Worm (Caenorhabditis elegans) whole organism, mixed stage, embryonic: ENCODE results near the gene C41G11.1.

Experiments
- bed-3 ChIP-seq: fragments of 200-800 bp; sonication (Bioruptor generic); optimal IDR thresholded peaks from 3 replicates; lab custom pipeline; 2018; ENCODE audit warnings: mild to moderate bottlenecking, missing genetic modification characterization, moderate library complexity, missing compliant biosample characterization
- blmp-1 ChIP-seq: fragments of 150-350 bp; optimal IDR thresholded peaks from 2 replicates; lab custom pipeline; 2014; ENCODE audit warnings: missing biosample characterization, missing genetic modification characterization
- ceh-39 ChIP-seq: fragments of 150-350 bp; optimal IDR thresholded peaks from 2 replicates; lab custom pipeline; 2014; ENCODE audit warnings: missing biosample characterization, missing genetic modification characterization
- drap-1 ChIP-seq: fragments of 200-800 bp; sonication (Bioruptor generic); optimal IDR thresholded peaks from 3 replicates; lab custom pipeline; 2018; ENCODE audit warnings: mild to moderate bottlenecking, missing genetic modification characterization, missing compliant biosample characterization
- hlh-1 ChIP-seq: fragments of 150-350 bp; optimal IDR thresholded peaks from 2 replicates; lab custom pipeline; 2014; ENCODE audit warnings: missing biosample characterization, missing genetic modification reagents, missing genetic modification characterization
- lin-13 ChIP-seq: fragments of 150-350 bp; optimal IDR thresholded peaks from 2 replicates; lab custom pipeline; 2014; ENCODE audit warnings: missing biosample characterization, missing genetic modification characterization
- lin-32 ChIP-seq: fragments of 200-800 bp; sonication (Bioruptor generic); optimal IDR thresholded peaks from 2 replicates; lab custom pipeline; 2018; ENCODE audit warnings: mild to moderate bottlenecking, missing genetic modification characterization, missing compliant biosample characterization
- lsy-2 ChIP-seq: fragments of 150-350 bp; optimal IDR thresholded peaks from 2 replicates; lab custom pipeline; 2014; ENCODE audit warnings: missing biosample characterization, missing genetic modification characterization
- mls-2 ChIP-seq: sonication (generic microtip); optimal IDR thresholded peaks from 2 replicates; lab custom pipeline; 2016; ENCODE audit warnings: mild to moderate bottlenecking, missing genetic modification characterization, moderate library complexity, missing compliant biosample characterization
- nhr-2 ChIP-seq: fragments of 150-350 bp; optimal IDR thresholded peaks from 2 replicates; lab custom pipeline; 2014; ENCODE audit warnings: missing biosample characterization, missing genetic modification characterization
- nhr-237 ChIP-seq: fragments of 150-350 bp; optimal IDR thresholded peaks from 2 replicates; lab custom pipeline; 2014; ENCODE audit warnings: missing biosample characterization, missing genetic modification characterization
- nhr-28 ChIP-seq: fragments of 150-350 bp; optimal IDR thresholded peaks from 2 replicates; lab custom pipeline; 2014; ENCODE audit warnings: missing biosample characterization, missing genetic modification characterization
- nhr-76 ChIP-seq: sonication (generic microtip); optimal IDR thresholded peaks from 2 replicates; lab custom pipeline; 2017; ENCODE audit warnings: missing biosample characterization, missing genetic modification characterization
- pha-4 ChIP-seq: fragments of 150-350 bp; optimal IDR thresholded peaks from 2 replicates; lab custom pipeline; 2018; ENCODE audit warnings: missing biosample characterization, missing genetic modification reagents, missing genetic modification characterization
- sem-2 ChIP-seq: fragments of 200-800 bp; sonication (Bioruptor generic); optimal IDR thresholded peaks from 2 replicates; lab custom pipeline; 2018; ENCODE audit warnings: mild to moderate bottlenecking, missing genetic modification characterization, missing compliant biosample characterization
- snpc-4 ChIP-seq: fragments of 150-350 bp; optimal IDR thresholded peaks from 2 replicates; lab custom pipeline; 2014; ENCODE audit warnings: missing biosample characterization, missing genetic modification characterization
- tbx-8 ChIP-seq: fragments of 200-800 bp; sonication (Bioruptor generic); optimal IDR thresholded peaks from 2 replicates; lab custom pipeline; 2018; ENCODE audit warnings: mild to moderate bottlenecking, missing genetic modification characterization, moderate library complexity, missing compliant biosample characterization
- unc-39 ChIP-seq: fragments of 150-350 bp; optimal IDR thresholded peaks from 2 replicates; lab custom pipeline; 2014; ENCODE audit warnings: missing biosample characterization, missing genetic modification characterization
- unc-62 ChIP-seq: fragments of 150-350 bp; optimal IDR thresholded peaks from 2 replicates; lab custom pipeline; 2014; ENCODE audit warnings: missing biosample characterization, missing genetic modification reagents, missing genetic modification characterization
- zip-8 ChIP-seq: fragments of 150-350 bp; optimal IDR thresholded peaks from 2 replicates; lab custom pipeline; 2014; ENCODE audit warnings: missing biosample characterization, missing genetic modification characterization
- ztf-11 ChIP-seq: fragments of 150-350 bp; optimal IDR thresholded peaks from 2 replicates; lab custom pipeline; 2014; ENCODE audit warnings: missing biosample characterization, missing genetic modification characterization

C41G11.1 gene

DNA sequence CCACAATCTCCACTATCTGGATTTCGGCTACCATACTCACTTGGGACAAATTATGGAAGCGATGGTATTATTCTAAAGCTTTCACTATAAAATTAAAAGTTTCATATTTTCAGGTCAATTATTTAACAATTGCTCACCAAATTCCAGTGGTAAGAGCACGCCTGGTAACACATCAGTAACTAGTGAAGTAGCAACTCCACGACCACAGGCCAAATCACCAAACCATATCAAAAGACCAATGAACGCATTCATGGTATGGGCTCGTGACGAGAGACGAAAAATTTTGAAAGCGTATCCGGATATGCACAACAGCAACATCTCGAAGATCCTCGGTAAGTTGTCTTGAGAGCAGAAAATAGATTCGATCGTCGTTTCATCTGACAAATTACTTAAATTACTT, 47.4 kb downstream of the C41G11.1 start:
- TF ChIP-seq unc-39 (tag; lab: Kevin White, UChicago) (no peak), nhr-2 (tag; lab: Kevin White, UChicago) (no peak)

DNA sequence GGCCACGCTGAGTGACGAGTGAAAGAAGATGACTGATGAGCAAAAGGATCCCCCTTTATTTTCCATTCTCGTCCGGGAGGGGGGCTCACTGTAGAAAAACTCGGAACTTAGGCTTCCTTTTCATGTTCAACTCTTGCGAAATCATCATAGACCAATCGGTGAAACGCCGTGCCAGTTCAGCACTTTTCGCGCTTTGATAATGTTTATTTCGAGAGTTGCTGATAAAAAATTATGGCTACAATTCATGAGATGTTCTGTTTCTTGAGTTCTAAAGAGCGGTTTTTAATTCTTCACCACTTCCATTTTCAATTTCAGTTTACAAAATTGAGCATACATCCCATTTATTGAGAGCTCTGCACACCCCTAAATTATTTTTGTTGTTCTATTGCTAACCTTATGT, 49.2 kb downstream of the C41G11.1 start:
- TF ChIP-seq blmp-1 (tag; lab: Kevin White, UChicago) (no peak), nhr-237 (tag; lab: Kevin White, UChicago) (no peak), sem-2 (GFP tag; lab: Kevin White, UChicago) (no peak), pha-4 (tag; lab: Kevin White, UChicago) (no peak)
- TF ChIP-seq, all 35 proteins: peak for 0

DNA sequence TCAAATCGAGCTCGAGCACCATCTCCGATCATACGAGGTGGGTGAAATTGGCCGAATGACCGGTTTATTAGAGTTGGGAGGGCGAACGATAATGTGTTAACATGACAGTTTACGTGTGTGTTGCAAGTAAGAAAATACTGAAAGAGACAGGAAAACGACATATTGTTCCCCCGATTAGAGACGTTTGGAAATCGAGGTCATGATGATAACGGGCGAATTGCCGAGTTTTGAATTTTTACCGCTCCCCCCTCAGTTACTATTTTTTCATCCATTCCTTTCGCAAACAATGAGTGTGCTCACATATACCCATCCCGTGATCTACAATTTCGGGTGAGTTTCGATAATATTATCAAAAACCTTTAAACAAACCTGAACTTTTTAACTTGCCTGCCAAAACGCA, 50.3 kb downstream of the C41G11.1 start:
- TF ChIP-seq lsy-2 (no peak), snpc-4 (no peak), nhr-28 (tag; lab: Kevin White, UChicago) (no peak), lin-32 (GFP tag; lab: Kevin White, UChicago) (no peak), nhr-237 (tag; lab: Kevin White, UChicago) (no peak), unc-62 (GFP tag; lab: Kevin White, UChicago) (no peak), zip-8 (no peak), lin-13 (no peak), ztf-11 (no peak), nhr-76 (tag; lab: Kevin White, UChicago) (no peak), hlh-1 (no peak), mls-2 (tag; lab: Kevin White, UChicago) (no peak), nhr-2 (tag; lab: Kevin White, UChicago) (no peak), ceh-39 (tag; lab: Kevin White, UChicago) (no peak), drap-1 (no peak), bed-3 (GFP tag; lab: Kevin White, UChicago) (no peak), tbx-8 (no peak)
